Worm (Caenorhabditis elegans): Measurements from ENCODE around the gene C23F12.4.

The C23F12.4 gene

DNA sequence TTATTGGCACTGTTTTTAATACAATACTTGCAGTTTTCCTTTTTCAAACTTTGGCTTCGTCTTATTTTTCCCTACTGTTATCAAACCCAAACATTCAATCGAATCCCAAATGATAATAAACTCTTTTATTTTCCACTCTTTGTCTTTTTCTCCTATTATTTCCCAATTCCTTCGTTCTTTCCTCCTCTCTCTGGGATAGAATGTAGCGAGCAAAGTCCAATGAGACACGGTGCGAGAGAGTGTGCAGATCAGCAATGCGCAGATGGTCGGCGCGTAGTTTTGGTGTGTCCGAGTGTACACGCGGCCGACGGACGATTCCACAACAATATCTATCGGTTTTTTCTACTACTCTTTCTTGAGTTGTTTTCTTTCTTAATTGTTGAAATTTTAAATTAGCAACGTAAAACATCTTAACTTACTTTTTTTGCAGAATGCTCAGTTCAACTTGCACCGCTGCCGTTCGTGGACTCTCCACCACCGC lies 43.9 kb downstream of the C23F12.4 start, which contains the start of gene B0272.3 (continued):
- TF ChIP-seq F16B12.6 (tag; optimal IDR thresholded peaks at IDR 0.05) (no peak), fkh-10 (GFP tag; optimal IDR thresholded peaks at IDR 0.05) (no peak), snu-23 (GFP tag; optimal IDR thresholded peaks at IDR 0.05) (peak; percentile 80), nhr-28 (tag; optimal IDR thresholded peaks at IDR 0.05) (no peak), ces-1 (GFP tag; optimal IDR thresholded peaks at IDR 0.05) (no peak), nhr-47 (tag; optimal IDR thresholded peaks at IDR 0.05) (peak; percentile 20), pax-3 (tag; optimal IDR thresholded peaks at IDR 0.05) (no peak), sptf-1 (tag; optimal IDR thresholded peaks at IDR 0.05) (no peak), efl-1 (optimal IDR thresholded peaks at IDR 0.05) (no peak), efl-1 (GFP tag; optimal IDR thresholded peaks at IDR 0.05 in 1 of 2) (no peak), snpc-4 (tag; optimal IDR thresholded peaks at IDR 0.05) (no peak), elt-2 (tag; optimal IDR thresholded peaks at IDR 0.05) (peak; percentile 81), mdl-1 (tag; optimal IDR thresholded peaks at IDR 0.05) (peak in 1 of 2 experiments; percentile 59), Y116A8C.19 (tag; optimal IDR thresholded peaks at IDR 0.05; ENCODE audit: borderline replicate concordance) (no peak), aha-1 (tag; optimal IDR thresholded peaks at IDR 0.05) (no peak), ets-5 (GFP tag; IDR thresholded peaks at IDR 0.05) (no peak), skn-1 (tag; optimal IDR thresholded peaks at IDR 0.05) (peak; percentile 25), fkh-8 (tag; optimal IDR thresholded peaks at IDR 0.05) (no peak), isw-1 (GFP tag; IDR thresholded peaks at IDR 0.05) (no peak), ceh-82 (tag; optimal IDR thresholded peaks at IDR 0.05) (peak in 1 of 3 experiments; percentile 29), ceh-88 (GFP tag; IDR thresholded peaks at IDR 0.05) (no peak), swsn-7 (tag; optimal IDR thresholded peaks at IDR 0.05) (peak; percentile 38), mef-2 (tag; optimal IDR thresholded peaks at IDR 0.05) (no peak), jun-1 (tag; optimal IDR thresholded peaks at IDR 0.05) (no peak), zip-4 (GFP tag; optimal IDR thresholded peaks at IDR 0.05) (no peak), nhr-84 (tag; optimal IDR thresholded peaks at IDR 0.05) (no peak), irx-1 (tag; optimal IDR thresholded peaks at IDR 0.05) (no peak), nhr-19 (GFP tag; conservative IDR thresholded peaks at IDR 0.05) (no peak; the same call in 1 of the 2 replicates), lin-14 (GFP tag; optimal IDR thresholded peaks at IDR 0.05) (peak; percentile 83), mep-1 (tag; optimal IDR thresholded peaks at IDR 0.05) (peak; percentile 36), nhr-12 (tag; optimal IDR thresholded peaks at IDR 0.05) (no peak), nhr-90 (tag; optimal IDR thresholded peaks at IDR 0.05; ENCODE audit: poor library complexity) (peak; percentile 51), C04F5.9 (tag; optimal IDR thresholded peaks at IDR 0.05) (no peak), nhr-71 (tag; optimal IDR thresholded peaks at IDR 0.05) (peak; percentile 72)

DNA sequence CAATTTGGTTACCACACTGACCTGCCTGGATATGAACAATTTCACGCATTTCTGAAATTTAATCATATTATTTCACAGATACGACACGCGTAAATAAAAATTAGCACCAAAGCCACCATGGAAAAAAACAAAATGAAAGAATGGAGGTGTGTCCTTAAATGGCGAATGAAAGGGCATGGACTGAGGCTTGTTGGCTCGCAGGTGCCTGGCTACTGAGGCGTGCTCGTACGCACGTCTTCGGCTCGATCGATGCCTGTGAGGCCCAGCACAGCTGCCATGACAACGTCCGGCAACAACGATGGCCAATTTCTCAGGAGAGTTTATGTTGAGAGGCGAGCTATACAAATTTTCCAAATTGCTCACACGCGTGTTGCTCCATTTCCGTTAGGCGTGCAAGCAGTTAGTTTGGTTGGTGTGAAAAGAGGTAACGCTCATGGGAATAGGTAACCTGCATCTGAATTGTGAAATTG lies 49.7 kb downstream of the C23F12.4 start, which contains the start of gene tbb-4:
tbb-4 (minus strand) TSS at position 51 of the 470 bp plus-strand sequence.
- TF ChIP-seq fkh-8 (tag; optimal IDR thresholded peaks at IDR 0.05) (peak; percentile 80), nhr-84 (tag; optimal IDR thresholded peaks at IDR 0.05) (no peak)

Data from whole organism, L1 larva.